Fruit fly (Drosophila melanogaster): Measurements from ENCODE around the gene AANATL2.

AANATL2 gene

dm6 chr2L:6236426-6236825, 19.2 kb upstream of the AANATL2 start (continued):
- TF ChIP-seq exex (tag; optimal IDR thresholded peaks at IDR 0.05) (peak; percentile 44), CG1603 (tag; optimal IDR thresholded peaks at IDR 0.05) (no peak), CG17612 (GFP tag; IDR thresholded peaks at IDR 0.05) (no peak), Dp (GFP tag; optimal IDR thresholded peaks at IDR 0.05) (no peak), sd (tag; optimal IDR thresholded peaks at IDR 0.05) (no peak), ara (GFP tag; IDR thresholded peaks at IDR 0.05) (0 out of 2 replicates have a peak, but pooled peaks have one; percentile 23), zfh1 (GFP tag; IDR thresholded peaks at IDR 0.05) (no peak), eyg (GFP tag; optimal IDR thresholded peaks at IDR 0.05) (no peak), CG6254 (GFP tag; optimal IDR thresholded peaks at IDR 0.05) (peak; percentile 9), CG14441 (GFP tag; IDR thresholded peaks at IDR 0.05) (0 out of 2 replicates have a peak, but pooled peaks have one; percentile 13), CG16813 (GFP tag; IDR thresholded peaks at IDR 0.05; ENCODE audit: partially characterized antibody) (no peak), CG1792 (GFP tag; optimal IDR thresholded peaks at IDR 0.05) (no peak), CG2120 (GFP tag; optimal IDR thresholded peaks at IDR 0.05) (no peak), CG31388 (GFP tag; optimal IDR thresholded peaks at IDR 0.05) (no peak), CG7745 (tag; optimal IDR thresholded peaks at IDR 0.05) (peak; percentile 94), CG2199 (GFP tag; IDR thresholded peaks at IDR 0.05) (peak; percentile 54; the same call in 1 of the 3 replicates), unpg (GFP tag; optimal IDR thresholded peaks at IDR 0.05) (no peak), ken (GFP tag; IDR thresholded peaks at IDR 0.05) (no peak), CG13775 (GFP tag; optimal IDR thresholded peaks at IDR 0.05) (no peak), NC2β (GFP tag; optimal IDR thresholded peaks at IDR 0.05) (no peak), Rx (GFP tag; IDR thresholded peaks at IDR 0.05) (no peak), CG3838 (GFP tag; optimal IDR thresholded peaks at IDR 0.05) (no peak), gsb-n (tag; optimal IDR thresholded peaks at IDR 0.05) (peak; percentile 11), Dll (GFP tag; IDR thresholded peaks at IDR 0.05; ENCODE audit: partially characterized antibody) (no peak), emc (GFP tag; optimal IDR thresholded peaks at IDR 0.05) (no peak), Atf6 (GFP tag; IDR thresholded peaks at IDR 0.05) (no peak), CG7963 (GFP tag; IDR thresholded peaks at IDR 0.05; ENCODE audit: partially characterized antibody) (no peak), CG10209 (GFP tag; optimal IDR thresholded peaks at IDR 0.05) (no peak), wor (GFP tag; IDR thresholded peaks at IDR 0.05) (no peak), Sry-δ (GFP tag; optimal IDR thresholded peaks at IDR 0.05) (no peak), lab (GFP tag; optimal IDR thresholded peaks at IDR 0.05) (no peak), CG8290 (GFP tag; optimal IDR thresholded peaks at IDR 0.05) (no peak), CG8290 (tag; optimal IDR thresholded peaks at IDR 0.05) (no peak), ems (GFP tag; optimal IDR thresholded peaks at IDR 0.05) (no peak), CG5245 (GFP tag; optimal IDR thresholded peaks at IDR 0.05) (no peak), dmrt99B (tag; optimal IDR thresholded peaks at IDR 0.05) (no peak), Max (GFP tag; optimal IDR thresholded peaks at IDR 0.05) (no peak), sqz (GFP tag; optimal IDR thresholded peaks at IDR 0.05) (no peak), CG4360 (GFP tag; IDR thresholded peaks at IDR 0.05) (peak; percentile 77), bigmax (GFP tag; optimal IDR thresholded peaks at IDR 0.05) (no peak), CG34422 (GFP tag; IDR thresholded peaks at IDR 0.05) (no peak), caup (GFP tag; optimal IDR thresholded peaks at IDR 0.05; ENCODE audit: severe bottlenecking) (no peak), Hr78 (GFP tag; optimal IDR thresholded peaks at IDR 0.05) (peak in 1 of 2 experiments; percentile 52), Antp (GFP tag; optimal IDR thresholded peaks at IDR 0.05) (no peak), hth (optimal IDR thresholded peaks at IDR 0.05) (no peak), CG3163 (GFP tag; optimal IDR thresholded peaks at IDR 0.05) (no peak), Vsx1 (GFP tag; optimal IDR thresholded peaks at IDR 0.05) (peak; percentile 88), Adf1 (GFP tag; IDR thresholded peaks at IDR 0.05) (no peak), fd102C (GFP tag; optimal IDR thresholded peaks at IDR 0.05) (no peak), jumu (GFP tag; optimal IDR thresholded peaks at IDR 0.05) (no peak), CG6791 (GFP tag; IDR thresholded peaks at IDR 0.05; ENCODE audit: partially characterized antibody) (0 out of 3 replicates have a peak, but pooled peaks have one; percentile 24)

Measured in whole organism, embryonic.